Worm (Caenorhabditis elegans) whole organism, L1 larva: ENCODE results near the gene K09E2.1.

ENCODE experiments used
- F16B12.6 ChIP-seq: fragments of 150-350 bp; optimal IDR thresholded peaks from 2 replicates; lab custom pipeline; 2014; ENCODE audit warnings: missing biosample characterization, missing genetic modification characterization
- Y116A8C.19 ChIP-seq: sonication (generic microtip); optimal IDR thresholded peaks from 2 replicates; lab custom pipeline; 2016; ENCODE audit warnings: missing compliant biosample characterization, missing genetic modification characterization, borderline replicate concordance
- aha-1 ChIP-seq: fragments of 150-350 bp; optimal IDR thresholded peaks from 2 replicates; lab custom pipeline; 2014; ENCODE audit warnings: missing biosample characterization, missing genetic modification characterization
- ama-1 ChIP-seq: fragments of 150-350 bp; optimal IDR thresholded peaks from 2 replicates; lab custom pipeline; 2014
- ceh-8 ChIP-seq: fragments of 200-800 bp; sonication (Bioruptor generic); optimal IDR thresholded peaks from 2 replicates; lab custom pipeline; 2018; ENCODE audit warnings: mild to moderate bottlenecking, missing genetic modification characterization, moderate library complexity, missing compliant biosample characterization
- ceh-82 ChIP-seq, 3 experiments: fragments of 150-350 bp in 1 of 3; sonication (generic microtip) in 2 of 3; optimal IDR thresholded peaks; 2 replicates each; lab custom pipeline; 2014 to 2017; ENCODE audit warnings: missing biosample characterization in 3 of 3, missing genetic modification characterization in 3 of 3
- ceh-88 ChIP-seq: fragments of 200-800 bp; sonication (Bioruptor generic); IDR thresholded peaks from 2 replicates; pipeline ENCODE4 v1.3.6; 2022; ENCODE audit warnings: missing genetic modification characterization, missing compliant biosample characterization
- ceh-90 ChIP-seq: sonication (generic microtip); optimal IDR thresholded peaks from 2 replicates; lab custom pipeline; 2016; ENCODE audit warnings: missing genetic modification characterization, missing compliant biosample characterization
- ces-1 ChIP-seq: fragments of 150-350 bp; optimal IDR thresholded peaks from 2 replicates; lab custom pipeline; 2014; ENCODE audit warnings: missing biosample characterization, missing genetic modification reagents, missing genetic modification characterization
- dpl-1 ChIP-seq, 3 experiments: fragments of 150-350 bp in 2 of 3; sonication (generic microtip) in 1 of 3; optimal IDR thresholded peaks; 2 replicates each; lab custom pipeline; 2014 to 2017; ENCODE audit warnings: missing biosample characterization in 3 of 3, missing genetic modification characterization in 3 of 3, missing genetic modification reagents in 3 of 3
- dsc-1 ChIP-seq: sonication (generic microtip); optimal IDR thresholded peaks from 2 replicates; lab custom pipeline; 2016; ENCODE audit warnings: mild to moderate bottlenecking, missing genetic modification characterization, missing compliant biosample characterization
- egl-13 ChIP-seq: sonication (generic microtip); optimal IDR thresholded peaks from 2 replicates; lab custom pipeline; 2016; ENCODE audit warnings: missing genotype, missing genetic modification reagents, missing genetic modification characterization, missing compliant biosample characterization
- ets-5 ChIP-seq: fragments of 200-800 bp; sonication (Bioruptor generic); IDR thresholded peaks from 2 replicates; pipeline ENCODE4 v1.3.6; 2022; ENCODE audit warnings: missing genetic modification characterization, missing compliant biosample characterization
- grh-1 ChIP-seq: fragments of 200-800 bp; sonication (Bioruptor generic); IDR thresholded peaks from 2 replicates; pipeline ENCODE4 v1.3.6; 2022; ENCODE audit warnings: missing genetic modification reagents, missing genetic modification characterization, missing compliant biosample characterization
- hlh-17 ChIP-seq: fragments of 200-800 bp; sonication (Bioruptor generic); optimal IDR thresholded peaks from 2 replicates; lab custom pipeline; 2018; ENCODE audit warnings: missing genetic modification characterization, mild to moderate bottlenecking, missing compliant biosample characterization, moderate library complexity, borderline replicate concordance
- hlh-4 ChIP-seq: sonication (generic microtip); optimal IDR thresholded peaks from 2 replicates; lab custom pipeline; 2016; ENCODE audit warnings: mild to moderate bottlenecking, missing genetic modification characterization, missing compliant biosample characterization
- irx-1 ChIP-seq: sonication (generic microtip); optimal IDR thresholded peaks from 2 replicates; lab custom pipeline; 2016; ENCODE audit warnings: missing genetic modification characterization, missing compliant biosample characterization
- isw-1 ChIP-seq: fragments of 200-800 bp; sonication (Bioruptor generic); IDR thresholded peaks from 2 replicates; pipeline ENCODE4 v1.3.6; 2022; ENCODE audit warnings: missing genetic modification characterization, missing compliant biosample characterization
- jun-1 ChIP-seq: fragments of 150-350 bp; optimal IDR thresholded peaks from 2 replicates; lab custom pipeline; 2014; ENCODE audit warnings: missing biosample characterization, missing genetic modification reagents, missing genetic modification characterization
- lin-13 ChIP-seq: fragments of 150-350 bp; optimal IDR thresholded peaks from 2 replicates; lab custom pipeline; 2014; ENCODE audit warnings: missing biosample characterization, missing genetic modification reagents, missing genetic modification characterization
- lin-35 ChIP-seq, 2 experiments: fragments of 150-350 bp; optimal IDR thresholded peaks; 2 replicates each; lab custom pipeline; 2014; ENCODE audit warnings: missing biosample characterization in 2 of 2, missing genetic modification characterization in 2 of 2, missing genetic modification reagents in 2 of 2
- lsy-2 ChIP-seq, 2 experiments: fragments of 150-350 bp; optimal IDR thresholded peaks; 2 replicates each; lab custom pipeline; 2014; ENCODE audit warnings: missing biosample characterization in 2 of 2, missing genetic modification characterization in 2 of 2
- mdl-1 ChIP-seq, 2 experiments: fragments of 150-350 bp; optimal IDR thresholded peaks; 2 replicates each; lab custom pipeline; 2014 to 2017; ENCODE audit warnings: missing biosample characterization in 2 of 2, missing genetic modification characterization in 2 of 2, inconsistent platforms in 1 of 2
- mef-2 ChIP-seq: fragments of 150-350 bp; optimal IDR thresholded peaks from 2 replicates; lab custom pipeline; 2014; ENCODE audit warnings: missing biosample characterization, missing genetic modification characterization
- mep-1 ChIP-seq: fragments of 150-350 bp; optimal IDR thresholded peaks from 2 replicates; lab custom pipeline; 2014; ENCODE audit warnings: missing biosample characterization, missing genetic modification characterization
- nhr-11 ChIP-seq: fragments of 150-350 bp; optimal IDR thresholded peaks from 2 replicates; lab custom pipeline; 2014; ENCODE audit warnings: missing biosample characterization, missing genetic modification characterization
- nhr-237 ChIP-seq: fragments of 150-350 bp; optimal IDR thresholded peaks from 2 replicates; lab custom pipeline; 2014; ENCODE audit warnings: missing biosample characterization, missing genetic modification characterization
- nhr-47 ChIP-seq: sonication (generic microtip); optimal IDR thresholded peaks from 2 replicates; lab custom pipeline; 2016; ENCODE audit warnings: mild to moderate bottlenecking, missing genetic modification characterization, moderate library complexity, missing compliant biosample characterization
- nhr-76 ChIP-seq: sonication (generic microtip); optimal IDR thresholded peaks from 2 replicates; lab custom pipeline; 2017; ENCODE audit warnings: missing biosample characterization, missing genetic modification characterization
- nhr-77 ChIP-seq: fragments of 150-350 bp; optimal IDR thresholded peaks from 2 replicates; lab custom pipeline; 2014; ENCODE audit warnings: missing biosample characterization, missing genetic modification characterization
- nhr-84 ChIP-seq: sonication (generic microtip); optimal IDR thresholded peaks from 2 replicates; lab custom pipeline; 2017; ENCODE audit warnings: missing biosample characterization, missing genetic modification characterization
- nhr-85 ChIP-seq: sonication (generic microtip); peaks from one replicate; lab custom pipeline; 2016; ENCODE audit warnings: missing genetic modification characterization, inconsistent platforms, missing compliant biosample characterization
- pag-3 ChIP-seq: sonication (generic microtip); optimal IDR thresholded peaks from 2 replicates; lab custom pipeline; 2017; ENCODE audit warnings: missing genetic modification characterization, mild to moderate bottlenecking, missing compliant biosample characterization, antibody characterized with exemption, borderline replicate concordance; ENCODE audit not compliant: insufficient read depth
- pax-3 ChIP-seq: fragments of 200-800 bp; sonication (Bioruptor generic); optimal IDR thresholded peaks from 2 replicates; lab custom pipeline; 2018; ENCODE audit warnings: mild to moderate bottlenecking, missing genetic modification characterization, moderate library complexity, missing compliant biosample characterization
- pqm-1 ChIP-seq: sonication (generic microtip); optimal IDR thresholded peaks from 3 replicates; lab custom pipeline; 2017; ENCODE audit warnings: missing biosample characterization, missing genetic modification characterization
- rnt-1 ChIP-seq: sonication (generic microtip); optimal IDR thresholded peaks from 2 replicates; lab custom pipeline; 2016; ENCODE audit warnings: mild to moderate bottlenecking, missing genetic modification characterization, moderate library complexity, missing compliant biosample characterization
- snpc-4 ChIP-seq: fragments of 150-350 bp; optimal IDR thresholded peaks from 2 replicates; lab custom pipeline; 2014; ENCODE audit warnings: missing biosample characterization, missing genetic modification characterization
- snu-23 ChIP-seq: sonication (generic microtip); optimal IDR thresholded peaks from 2 replicates; lab custom pipeline; 2016; ENCODE audit warnings: missing genetic modification characterization, missing compliant biosample characterization
- sox-4 ChIP-seq: sonication (generic microtip); optimal IDR thresholded peaks from 2 replicates; lab custom pipeline; 2016; ENCODE audit warnings: missing genetic modification characterization, missing compliant biosample characterization
- sup-37 ChIP-seq: fragments of 200-800 bp; sonication (Bioruptor generic); optimal IDR thresholded peaks from 2 replicates; lab custom pipeline; 2018; ENCODE audit warnings: mild to moderate bottlenecking, missing genetic modification characterization, missing compliant biosample characterization
- tbx-2 ChIP-seq: sonication (generic microtip); optimal IDR thresholded peaks from 2 replicates; lab custom pipeline; 2016; ENCODE audit warnings: missing genetic modification characterization, missing compliant biosample characterization
- tlp-1 ChIP-seq: fragments of 150-350 bp; optimal IDR thresholded peaks from 2 replicates; lab custom pipeline; 2014; ENCODE audit warnings: missing biosample characterization, missing genetic modification characterization
- unc-130 ChIP-seq: fragments of 150-350 bp; optimal IDR thresholded peaks from 2 replicates; lab custom pipeline; 2017; ENCODE audit warnings: missing biosample characterization, missing genetic modification characterization, inconsistent platforms
- unc-62 ChIP-seq: fragments of 150-350 bp; optimal IDR thresholded peaks from 2 replicates; lab custom pipeline; 2014; ENCODE audit warnings: missing biosample characterization, missing genetic modification reagents, missing genetic modification characterization
- unc-86 ChIP-seq: sonication (generic microtip); optimal IDR thresholded peaks from 2 replicates; lab custom pipeline; 2016; ENCODE audit warnings: missing genetic modification characterization, missing compliant biosample characterization
- zag-1 ChIP-seq: fragments of 150-350 bp; optimal IDR thresholded peaks from 2 replicates; lab custom pipeline; 2014; ENCODE audit warnings: missing biosample characterization, missing genetic modification characterization
- ztf-11 ChIP-seq, 2 experiments: sonication (generic microtip); optimal IDR thresholded peaks; 2 replicates each; lab custom pipeline; 2016 to 2017; ENCODE audit warnings: missing genetic modification characterization in 2 of 2, missing biosample characterization in 1 of 2, missing compliant biosample characterization in 1 of 2

Gene K09E2.1

DNA sequence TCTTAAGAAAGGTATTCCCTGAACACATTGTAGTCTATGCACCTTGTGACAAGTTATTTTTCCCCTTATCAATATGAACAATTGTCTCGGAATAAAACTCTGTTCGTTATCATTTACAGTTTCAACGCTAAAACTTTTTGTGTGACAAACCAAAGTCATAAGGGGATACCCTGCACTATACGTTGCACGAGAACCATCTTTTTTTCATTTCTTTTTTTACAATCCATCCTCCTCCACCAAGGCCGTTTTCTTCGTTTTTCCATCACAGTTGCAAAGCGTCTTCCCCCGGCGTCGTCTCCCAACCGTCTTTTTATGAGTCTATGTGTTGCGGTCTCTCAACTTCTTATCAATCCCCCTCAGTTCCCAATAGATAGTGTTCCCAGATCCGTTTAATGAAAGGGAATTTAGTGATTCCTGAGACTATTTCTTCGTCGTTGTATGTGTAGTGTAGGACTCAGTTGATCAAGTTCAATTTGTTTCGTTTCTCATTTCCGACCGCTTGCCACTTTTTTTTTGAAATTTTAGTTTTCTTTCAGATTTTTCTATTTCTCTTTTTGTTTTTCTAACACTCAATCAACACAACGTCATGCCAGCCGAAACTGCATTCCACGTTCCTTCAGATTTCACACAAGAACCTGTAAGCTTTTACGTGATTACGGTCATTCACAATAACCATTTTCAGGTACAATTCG, 5.5 kb upstream of the K09E2.1 start (continued):
- TF ChIP-seq ztf-11 (tag; optimal IDR thresholded peaks at IDR 0.05; lab: Kevin White, UChicago), result no peak
- TF ChIP-seq zag-1, result no peak
- peak; percentile 47 for TF ChIP-seq unc-130 (tag; lab: Kevin White, UChicago)
- no peak for TF ChIP-seq dpl-1 (GFP tag; optimal IDR thresholded peaks at IDR 0.05; lab: Kevin White, UChicago)
- no peak for TF ChIP-seq nhr-84 (tag; lab: Kevin White, UChicago)
- no peak for TF ChIP-seq hlh-4 (tag; lab: Kevin White, UChicago)
- TF ChIP-seq nhr-85, result peak; percentile 92
- TF ChIP-seq rnt-1 (tag; lab: Kevin White, UChicago), result no peak
- TF ChIP-seq ceh-88 (GFP tag; lab: Robert Waterston, UW), result no peak
- TF ChIP-seq jun-1 (tag; lab: Kevin White, UChicago), result no peak
- TF ChIP-seq F16B12.6 (tag; lab: Kevin White, UChicago), result no peak
- no peak for TF ChIP-seq ets-5 (GFP tag; lab: Robert Waterston, UW)
- no peak for TF ChIP-seq nhr-77 (tag; lab: Kevin White, UChicago)
- TF ChIP-seq snpc-4 (tag; lab: Kevin White, UChicago), result no peak
- no peak for TF ChIP-seq Y116A8C.19
- peak; percentile 64 for TF ChIP-seq snu-23 (GFP tag; lab: Kevin White, UChicago)
- no peak for TF ChIP-seq hlh-17 (GFP tag; lab: Kevin White, UChicago)
- no peak for TF ChIP-seq lsy-2 (tag; optimal IDR thresholded peaks at IDR 0.05; lab: Kevin White, UChicago)
- TF ChIP-seq tbx-2 (tag; lab: Kevin White, UChicago), result no peak
- no peak for TF ChIP-seq ceh-8 (GFP tag; lab: Kevin White, UChicago)
- TF ChIP-seq nhr-11, result no peak
- TF ChIP-seq grh-1 (GFP tag; lab: Robert Waterston, UW), result no peak
- TF ChIP-seq mdl-1 (tag; optimal IDR thresholded peaks at IDR 0.05; lab: Kevin White, UChicago), result peak in 1 of 2 experiments; percentile 51
- no peak for TF ChIP-seq nhr-76 (tag; lab: Kevin White, UChicago)
- no peak for TF ChIP-seq pag-3 (tag; lab: Kevin White, UChicago)
- no peak for TF ChIP-seq nhr-237 (tag; lab: Kevin White, UChicago)
- no peak for TF ChIP-seq sox-4 (tag; lab: Kevin White, UChicago)
- no peak for TF ChIP-seq isw-1 (GFP tag; lab: Robert Waterston, UW)
- no peak for TF ChIP-seq nhr-47
- no peak for TF ChIP-seq pax-3 (tag; lab: Kevin White, UChicago)
- TF ChIP-seq ces-1, result no peak
- TF ChIP-seq mep-1, result no peak
- TF ChIP-seq mef-2, result no peak
- no peak for TF ChIP-seq sup-37 (GFP tag; lab: Kevin White, UChicago)
- no peak for TF ChIP-seq ceh-90 (tag; lab: Kevin White, UChicago)
- peak in 1 of 2 experiments; percentile 73 for TF ChIP-seq lin-35 (GFP tag; optimal IDR thresholded peaks at IDR 0.05; lab: Kevin White, UChicago)
- TF ChIP-seq unc-62 (GFP tag; lab: Kevin White, UChicago), result no peak
- no peak for TF ChIP-seq unc-86
- no peak for TF ChIP-seq tlp-1 (tag; lab: Kevin White, UChicago)
- no peak for TF ChIP-seq dsc-1 (tag; lab: Kevin White, UChicago)
- no peak for TF ChIP-seq lin-13 (GFP tag; lab: Kevin White, UChicago)
- TF ChIP-seq ama-1 (lab: Kevin White, UChicago), result no peak
- no peak for TF ChIP-seq irx-1
- TF ChIP-seq pqm-1 (tag; lab: Kevin White, UChicago), result no peak
- TF ChIP-seq aha-1 (tag; lab: Kevin White, UChicago), result no peak
- no peak for TF ChIP-seq ceh-82 (tag; optimal IDR thresholded peaks at IDR 0.05; lab: Kevin White, UChicago)
- no peak for TF ChIP-seq egl-13 (tag; lab: Kevin White, UChicago)
